Worm (Caenorhabditis elegans) whole organism, L2 larva: ENCODE data around the gene sel-8.

Source experiments
- C34F6.9 ChIP-seq: fragments of 150-350 bp; optimal IDR thresholded peaks from 2 replicates; lab custom pipeline; 2014; ENCODE audit warnings: missing biosample characterization, missing genetic modification characterization
- F13H6.1 ChIP-seq: sonication (generic microtip); optimal IDR thresholded peaks from 2 replicates; lab custom pipeline; 2016; ENCODE audit warnings: missing genetic modification characterization, missing compliant biosample characterization
- Y55F3AM.14 ChIP-seq: fragments of 200-800 bp; sonication (Bioruptor generic); optimal IDR thresholded peaks from 2 replicates; lab custom pipeline; 2018; ENCODE audit warnings: mild to moderate bottlenecking, missing genetic modification characterization, missing compliant biosample characterization
- ZK546.5 ChIP-seq: sonication (generic microtip); optimal IDR thresholded peaks from 2 replicates; lab custom pipeline; 2017; ENCODE audit warnings: missing biosample characterization, missing genetic modification characterization
- alr-1 ChIP-seq: fragments of 150-350 bp; optimal IDR thresholded peaks from 2 replicates; lab custom pipeline; 2014; ENCODE audit warnings: missing biosample characterization, missing genetic modification characterization
- aly-2 ChIP-seq: fragments of 150-350 bp; optimal IDR thresholded peaks from 2 replicates; lab custom pipeline; 2014; ENCODE audit warnings: missing biosample characterization, missing genetic modification characterization
- ama-1 ChIP-seq: fragments of 150-350 bp; optimal IDR thresholded peaks from 2 replicates; lab custom pipeline; 2018; ENCODE audit warnings: inconsistent platforms
- blmp-1 ChIP-seq: sonication (generic microtip); optimal IDR thresholded peaks from 2 replicates; lab custom pipeline; 2017; ENCODE audit warnings: missing genetic modification characterization, mild to moderate bottlenecking, missing compliant biosample characterization, antibody characterized with exemption, moderate library complexity; ENCODE audit not compliant: insufficient read depth
- ceh-16 ChIP-seq: fragments of 150-350 bp; optimal IDR thresholded peaks from 2 replicates; lab custom pipeline; 2014; ENCODE audit warnings: missing biosample characterization, missing genetic modification characterization
- ceh-82 ChIP-seq: fragments of 150-350 bp; optimal IDR thresholded peaks from 2 replicates; lab custom pipeline; 2014; ENCODE audit warnings: missing biosample characterization, missing genetic modification characterization
- dmd-4 ChIP-seq: sonication (generic microtip); optimal IDR thresholded peaks from 2 replicates; lab custom pipeline; 2017; ENCODE audit warnings: missing biosample characterization, missing genetic modification characterization
- egl-27 ChIP-seq: sonication (generic microtip); optimal IDR thresholded peaks from 3 replicates; lab custom pipeline; 2017; ENCODE audit warnings: missing biosample characterization, missing genetic modification reagents, missing genetic modification characterization
- elt-1 ChIP-seq: fragments of 150-350 bp; optimal IDR thresholded peaks from 2 replicates; lab custom pipeline; 2014; ENCODE audit warnings: missing biosample characterization, missing genetic modification characterization
- elt-3 ChIP-seq: sonication (generic microtip); optimal IDR thresholded peaks from 2 replicates; lab custom pipeline; 2017; ENCODE audit warnings: missing biosample characterization, missing genetic modification characterization
- fos-1 ChIP-seq: fragments of 150-350 bp; optimal IDR thresholded peaks from 2 replicates; lab custom pipeline; 2014; ENCODE audit warnings: missing biosample characterization, missing genetic modification characterization
- gmeb-1 ChIP-seq: fragments of 150-350 bp; optimal IDR thresholded peaks from 2 replicates; lab custom pipeline; 2014; ENCODE audit warnings: missing biosample characterization, missing genetic modification characterization
- lin-11 ChIP-seq: fragments of 150-350 bp; sonication (generic microtip); optimal IDR thresholded peaks from 2 replicates; lab custom pipeline; 2014; ENCODE audit warnings: missing biosample characterization, missing genetic modification characterization, inconsistent platforms, mixed read lengths
- lin-13 ChIP-seq: fragments of 150-350 bp; optimal IDR thresholded peaks from 2 replicates; lab custom pipeline; 2014; ENCODE audit warnings: missing biosample characterization, missing genetic modification reagents, missing genetic modification characterization
- lin-39 ChIP-seq: fragments of 150-350 bp; optimal IDR thresholded peaks from 2 replicates; lab custom pipeline; 2014; ENCODE audit warnings: missing biosample characterization, missing genetic modification reagents, missing genetic modification characterization
- lsy-2 ChIP-seq, 2 experiments: fragments of 150-350 bp in 1 of 2; sonication (generic microtip) in 1 of 2; optimal IDR thresholded peaks; 2 replicates each; lab custom pipeline; 2014 to 2017; ENCODE audit warnings: missing biosample characterization in 2 of 2, missing genetic modification characterization in 2 of 2
- mab-5 ChIP-seq: fragments of 150-350 bp; optimal IDR thresholded peaks from 2 replicates; lab custom pipeline; 2014; ENCODE audit warnings: missing biosample characterization, missing genetic modification characterization
- mdl-1 ChIP-seq, 2 experiments: fragments of 150-350 bp in 1 of 2; sonication (generic microtip) in 1 of 2; optimal IDR thresholded peaks; 2 replicates each; lab custom pipeline; 2017; ENCODE audit warnings: missing biosample characterization in 2 of 2, missing genetic modification characterization in 2 of 2
- nhr-10 ChIP-seq: sonication (generic microtip); optimal IDR thresholded peaks from 2 replicates; lab custom pipeline; 2017; ENCODE audit warnings: missing biosample characterization, missing genetic modification characterization
- nhr-11 ChIP-seq: fragments of 150-350 bp; optimal IDR thresholded peaks from 2 replicates; lab custom pipeline; 2014; ENCODE audit warnings: missing biosample characterization, missing genetic modification characterization
- nhr-12 ChIP-seq: fragments of 150-350 bp; optimal IDR thresholded peaks from 2 replicates; lab custom pipeline; 2014; ENCODE audit warnings: missing biosample characterization, missing genetic modification characterization
- nhr-129 ChIP-seq: fragments of 150-350 bp; optimal IDR thresholded peaks from 2 replicates; lab custom pipeline; 2014; ENCODE audit warnings: missing biosample characterization, missing genetic modification characterization
- nhr-21 ChIP-seq: fragments of 150-350 bp; optimal IDR thresholded peaks from 2 replicates; lab custom pipeline; 2014; ENCODE audit warnings: missing biosample characterization, missing genetic modification characterization
- nhr-23 ChIP-seq: fragments of 150-350 bp; optimal IDR thresholded peaks from 2 replicates; lab custom pipeline; 2014; ENCODE audit warnings: missing biosample characterization, missing genetic modification reagents, missing genetic modification characterization
- nhr-237 ChIP-seq: fragments of 150-350 bp; optimal IDR thresholded peaks from 2 replicates; lab custom pipeline; 2014; ENCODE audit warnings: missing biosample characterization, missing genetic modification characterization
- nhr-25 ChIP-seq: fragments of 150-350 bp; sonication (generic microtip); optimal IDR thresholded peaks from 3 replicates; lab custom pipeline; 2014; ENCODE audit warnings: missing biosample characterization, missing genetic modification characterization
- nhr-6 ChIP-seq: fragments of 150-350 bp; optimal IDR thresholded peaks from 2 replicates; lab custom pipeline; 2014; ENCODE audit warnings: missing biosample characterization, missing genetic modification characterization
- nhr-77 ChIP-seq: fragments of 150-350 bp; optimal IDR thresholded peaks from 2 replicates; lab custom pipeline; 2014; ENCODE audit warnings: missing biosample characterization, missing genetic modification characterization
- peb-1 ChIP-seq: fragments of 150-350 bp; optimal IDR thresholded peaks from 2 replicates; lab custom pipeline; 2014; ENCODE audit warnings: missing biosample characterization, missing genetic modification characterization
- sem-4 ChIP-seq: fragments of 150-350 bp; optimal IDR thresholded peaks from 2 replicates; lab custom pipeline; 2014; ENCODE audit warnings: missing biosample characterization, missing genetic modification reagents, missing genetic modification characterization
- skn-1 ChIP-seq: sonication (generic microtip); optimal IDR thresholded peaks from 2 replicates; lab custom pipeline; 2017; ENCODE audit warnings: missing biosample characterization, missing genetic modification characterization
- sma-3 ChIP-seq: sonication (generic microtip); optimal IDR thresholded peaks from 2 replicates; lab custom pipeline; 2016; ENCODE audit warnings: missing genetic modification reagents, missing genetic modification characterization, missing compliant biosample characterization
- sma-9 ChIP-seq, 2 experiments: fragments of 150-350 bp in 1 of 2; sonication (generic microtip) in 1 of 2; optimal IDR thresholded peaks; 2 replicates each; lab custom pipeline; 2014 to 2016; ENCODE audit warnings: missing genetic modification characterization in 2 of 2, mild to moderate bottlenecking in 1 of 2, missing biosample characterization in 1 of 2, missing compliant biosample characterization in 1 of 2, missing genetic modification reagents in 1 of 2, moderate library complexity in 1 of 2
- snpc-4 ChIP-seq: fragments of 150-350 bp; optimal IDR thresholded peaks from 2 replicates; lab custom pipeline; 2014; ENCODE audit warnings: missing biosample characterization, missing genetic modification characterization
- unc-55 ChIP-seq: fragments of 150-350 bp; sonication (generic microtip); optimal IDR thresholded peaks from 3 replicates; lab custom pipeline; 2014; ENCODE audit warnings: missing biosample characterization, missing genetic modification reagents, missing genetic modification characterization
- unc-62 ChIP-seq: fragments of 150-350 bp; optimal IDR thresholded peaks from 2 replicates; lab custom pipeline; 2014; ENCODE audit warnings: missing biosample characterization, missing genetic modification reagents, missing genetic modification characterization
- zag-1 ChIP-seq: fragments of 150-350 bp; optimal IDR thresholded peaks from 2 replicates; lab custom pipeline; 2014; ENCODE audit warnings: missing biosample characterization, missing genetic modification characterization
- ztf-1 ChIP-seq: fragments of 200-800 bp; sonication (Bioruptor generic); conservative IDR thresholded peaks from 2 replicates; pipeline ENCODE4 v1.3.6; 2022; ENCODE audit warnings: missing genetic modification characterization, missing compliant biosample characterization

The sel-8 gene

ce11 chrIII:3657479-3657878 is 30.5 kb upstream of the sel-8 start, which contains the start of gene C46F11.5:
Gene C46F11.5 (minus strand): TSS chrIII:3657606.
- peak in 1 of 2 experiments; percentile 1 for TF ChIP-seq lsy-2 (tag; optimal IDR thresholded peaks at IDR 0.05; lab: Kevin White, UChicago)
- peak; percentile 6 for TF ChIP-seq C34F6.9 (tag; lab: Kevin White, UChicago)
- TF ChIP-seq nhr-21, result peak; percentile 7
- TF ChIP-seq nhr-129 (tag; lab: Kevin White, UChicago), result no peak
- TF ChIP-seq, all 48 proteins: peak for 3

- no peak for TF ChIP-seq lin-11 (tag; lab: Kevin White, UChicago)
- TF ChIP-seq nhr-237 (tag; lab: Kevin White, UChicago), result no peak
- no peak for TF ChIP-seq skn-1
- no peak for TF ChIP-seq ZK546.5 (tag; lab: Kevin White, UChicago)
- no peak for TF ChIP-seq unc-55 (GFP tag; lab: Kevin White, UChicago)
- no peak for TF ChIP-seq elt-3 (tag; lab: Kevin White, UChicago)
- TF ChIP-seq peb-1 (tag; lab: Kevin White, UChicago), result no peak
- TF ChIP-seq aly-2, result no peak
- TF ChIP-seq gmeb-1 (tag; lab: Kevin White, UChicago), result no peak
- no peak for TF ChIP-seq nhr-12 (tag; lab: Kevin White, UChicago)
- TF ChIP-seq nhr-77 (tag; lab: Kevin White, UChicago), result no peak
- no peak for TF ChIP-seq mab-5
- TF ChIP-seq nhr-10 (tag; lab: Kevin White, UChicago), result no peak
- no peak for TF ChIP-seq C34F6.9 (tag; lab: Kevin White, UChicago)
- TF ChIP-seq lin-13 (GFP tag; lab: Kevin White, UChicago), result no peak
- no peak for TF ChIP-seq mdl-1 (tag; optimal IDR thresholded peaks at IDR 0.05; lab: Kevin White, UChicago)
- TF ChIP-seq ztf-1 (GFP tag; lab: Robert Waterston, UW), result no peak
Observed at ce11 chrIII:3652964-3653363, 26.0 kb upstream of the sel-8 start.

- TF ChIP-seq egl-27 (tag; lab: Kevin White, UChicago) (no peak), ama-1 (lab: Kevin White, UChicago) (no peak), fos-1 (tag; lab: Kevin White, UChicago) (no peak), elt-1 (tag; lab: Kevin White, UChicago) (no peak), sem-4 (tag; lab: Kevin White, UChicago) (no peak), lin-39 (tag; lab: Kevin White, UChicago) (no peak), sma-9 (GFP tag; optimal IDR thresholded peaks at IDR 0.05; lab: Kevin White, UChicago) (no peak), sma-9 (tag; optimal IDR thresholded peaks at IDR 0.05; lab: Kevin White, UChicago) (no peak), alr-1 (tag; lab: Kevin White, UChicago) (no peak), blmp-1 (tag; lab: Kevin White, UChicago) (no peak), unc-62 (GFP tag; lab: Kevin White, UChicago) (no peak)
Observed at ce11 chrIII:3652427-3652826, 25.5 kb upstream of the sel-8 start.

- TF ChIP-seq lin-11 (tag; lab: Kevin White, UChicago), result peak; percentile 57
- peak; percentile 79 for TF ChIP-seq gmeb-1 (tag; lab: Kevin White, UChicago)
- TF ChIP-seq elt-1 (tag; lab: Kevin White, UChicago), result no peak
- TF ChIP-seq C34F6.9 (tag; lab: Kevin White, UChicago), result peak; percentile 48
- no peak for TF ChIP-seq nhr-237 (tag; lab: Kevin White, UChicago)
- no peak for TF ChIP-seq alr-1 (tag; lab: Kevin White, UChicago)
- no peak for TF ChIP-seq mdl-1 (tag; optimal IDR thresholded peaks at IDR 0.05; lab: Kevin White, UChicago)
- TF ChIP-seq ZK546.5 (tag; lab: Kevin White, UChicago), result no peak
- TF ChIP-seq lin-13 (GFP tag; lab: Kevin White, UChicago), result peak; percentile 64
- no peak for TF ChIP-seq sma-3
- no peak for TF ChIP-seq peb-1 (tag; lab: Kevin White, UChicago)
- peak; percentile 24 to 74 for TF ChIP-seq lsy-2 (tag; optimal IDR thresholded peaks at IDR 0.05; lab: Kevin White, UChicago)
- TF ChIP-seq nhr-77 (tag; lab: Kevin White, UChicago), result no peak
- TF ChIP-seq nhr-6 (tag; lab: Kevin White, UChicago), result no peak
- no peak for TF ChIP-seq blmp-1 (tag; lab: Kevin White, UChicago)
- TF ChIP-seq Y55F3AM.14, result no peak
- peak; percentile 6 for TF ChIP-seq sem-4 (tag; lab: Kevin White, UChicago)
- TF ChIP-seq nhr-10 (tag; lab: Kevin White, UChicago), result no peak
- TF ChIP-seq sma-9 (GFP tag; optimal IDR thresholded peaks at IDR 0.05; lab: Kevin White, UChicago), result peak; percentile 61
- no peak for TF ChIP-seq sma-9 (tag; optimal IDR thresholded peaks at IDR 0.05; lab: Kevin White, UChicago)
- TF ChIP-seq fos-1 (tag; lab: Kevin White, UChicago), result peak; percentile 13
- TF ChIP-seq snpc-4 (tag; lab: Kevin White, UChicago), result no peak
- TF ChIP-seq elt-3 (tag; lab: Kevin White, UChicago), result no peak
- TF ChIP-seq mab-5, result no peak
- no peak for TF ChIP-seq nhr-25
- TF ChIP-seq skn-1, result peak; percentile 37
- TF ChIP-seq zag-1 (tag; lab: Kevin White, UChicago), result no peak
- TF ChIP-seq ama-1 (lab: Kevin White, UChicago), result peak; percentile 34
- TF ChIP-seq nhr-11, result no peak
- peak; percentile 71 for TF ChIP-seq unc-55 (GFP tag; lab: Kevin White, UChicago)
- TF ChIP-seq nhr-129 (tag; lab: Kevin White, UChicago), result peak; percentile 61
- TF ChIP-seq ceh-82 (tag; lab: Kevin White, UChicago), result no peak
- TF ChIP-seq ceh-16 (tag; lab: Kevin White, UChicago), result no peak
- TF ChIP-seq F13H6.1, result peak; percentile 18
- no peak for TF ChIP-seq dmd-4 (tag; lab: Kevin White, UChicago)
- no peak for TF ChIP-seq nhr-23 (tag; lab: Kevin White, UChicago)
Observed at ce11 chrIII:3650677-3651315, 23.9 kb upstream of the sel-8 start, which contains the start of the genes madf-8 and gsr-1. Gene madf-8 (minus strand): TSS chrIII:3650832. Gene gsr-1 (plus strand): TSS chrIII:3650907.
